Worm (Caenorhabditis elegans) whole organism, mixed stage, embryonic: ENCODE data around the gene C01G6.3.

Source experiments
- M03D4.4 ChIP-seq: sonication (generic microtip); optimal IDR thresholded peaks from 2 replicates; lab custom pipeline; 2017; ENCODE audit warnings: mild to moderate bottlenecking, missing genetic modification characterization, missing compliant biosample characterization
- snpc-4 ChIP-seq: fragments of 150-350 bp; optimal IDR thresholded peaks from 2 replicates; lab custom pipeline; 2014; ENCODE audit warnings: missing biosample characterization, missing genetic modification characterization

- TF ChIP-seq snpc-4 (tag; lab: Kevin White, UChicago) (no peak), M03D4.4 (tag; lab: Kevin White, UChicago) (no peak)
These were observed 15.7 kb downstream of the C01G6.3 start, which contains the start of gene mtrr-1 for ce11 chrII:9285171-9286025.
